Worm (Caenorhabditis elegans): ENCODE results near the gene C17C3.24.

C17C3.24 gene

ce11 chrII:5541685-5542084 is at the start of gene C17C3.24:
TSS of gene C17C3.24 (minus strand) at chrII:5541785.
- no peak for TF ChIP-seq elt-3 (tag; optimal IDR thresholded peaks at IDR 0.05)
- TF ChIP-seq snpc-4 (tag; optimal IDR thresholded peaks at IDR 0.05): no peak
- TF ChIP-seq nhr-25 (tag; optimal IDR thresholded peaks at IDR 0.05): no peak

- peak; percentile 5 for TF ChIP-seq elt-2 (tag; optimal IDR thresholded peaks at IDR 0.05)
- no peak for TF ChIP-seq daf-12 (tag; optimal IDR thresholded peaks at IDR 0.05)
Observed at ce11 chrII:5589690-5590089, 48.1 kb upstream of the C17C3.24 start, which contains the start of gene C17G10.13. TSS of gene C17G10.13 (minus strand) at chrII:5589790.

- no peak for TF ChIP-seq nhr-25 (tag; optimal IDR thresholded peaks at IDR 0.05)
- TF ChIP-seq lsy-12 (tag; optimal IDR thresholded peaks at IDR 0.05): no peak
- TF ChIP-seq ceh-9 (tag; optimal IDR thresholded peaks at IDR 0.05): no peak
- TF ChIP-seq nhr-23 (tag; optimal IDR thresholded peaks at IDR 0.05): no peak
- TF ChIP-seq tbx-2 (tag; optimal IDR thresholded peaks at IDR 0.05): no peak
- TF ChIP-seq ceh-16 (tag; optimal IDR thresholded peaks at IDR 0.05): no peak
- no peak for TF ChIP-seq eor-1 (tag; optimal IDR thresholded peaks at IDR 0.05)
- no peak for TF ChIP-seq unc-62 (GFP tag; optimal IDR thresholded peaks at IDR 0.05)
- no peak for TF ChIP-seq nhr-76 (tag; optimal IDR thresholded peaks at IDR 0.05)
- TF ChIP-seq pha-4 (tag; optimal IDR thresholded peaks at IDR 0.05): no peak
- no peak for TF ChIP-seq nhr-77 (tag; optimal IDR thresholded peaks at IDR 0.05)
- no peak for TF ChIP-seq nhr-67 (tag; optimal IDR thresholded peaks at IDR 0.05)
- no peak for TF ChIP-seq nfya-1 (tag; optimal IDR thresholded peaks at IDR 0.05; ENCODE audit: insufficient read depth)
- no peak for TF ChIP-seq elt-1 (tag; optimal IDR thresholded peaks at IDR 0.05)
- no peak for TF ChIP-seq nhr-237 (tag; optimal IDR thresholded peaks at IDR 0.05)
Observed at ce11 chrII:5587794-5588193, 46.2 kb upstream of the C17C3.24 start.

ce11 chrII:5585788-5586187 is 44.2 kb upstream of the C17C3.24 start, which contains the start of gene lys-8:
TSS of gene lys-8 (plus strand) at chrII:5586178.
- no peak for TF ChIP-seq lin-39 (tag; optimal IDR thresholded peaks at IDR 0.05)
- TF ChIP-seq ZK546.5 (tag; optimal IDR thresholded peaks at IDR 0.05): no peak
- TF ChIP-seq tbx-2 (tag; optimal IDR thresholded peaks at IDR 0.05): no peak
- TF ChIP-seq nhr-12 (tag; optimal IDR thresholded peaks at IDR 0.05): no peak
- no peak for TF ChIP-seq ztf-11 (tag; optimal IDR thresholded peaks at IDR 0.05)
- TF ChIP-seq fos-1 (tag; optimal IDR thresholded peaks at IDR 0.05): no peak
- no peak for TF ChIP-seq zag-1 (tag; optimal IDR thresholded peaks at IDR 0.05)
- TF ChIP-seq egl-5 (tag; optimal IDR thresholded peaks at IDR 0.05): no peak
- no peak for TF ChIP-seq sea-2 (GFP tag; optimal IDR thresholded peaks at IDR 0.05)
- no peak for TF ChIP-seq nhr-237 (tag; optimal IDR thresholded peaks at IDR 0.05)
- no peak for TF ChIP-seq eor-1 (tag; optimal IDR thresholded peaks at IDR 0.05)
- peak; percentile 13 for TF ChIP-seq snpc-4 (tag; optimal IDR thresholded peaks at IDR 0.05)
- TF ChIP-seq fkh-2 (tag; optimal IDR thresholded peaks at IDR 0.05): no peak
- TF ChIP-seq pha-4 (tag; optimal IDR thresholded peaks at IDR 0.05): peak; percentile 65
- no peak for TF ChIP-seq nhr-25 (tag; optimal IDR thresholded peaks at IDR 0.05)
- no peak for TF ChIP-seq ama-1 (optimal IDR thresholded peaks at IDR 0.05)
- TF ChIP-seq daf-12 (tag; optimal IDR thresholded peaks at IDR 0.05): no peak
- no peak for TF ChIP-seq egl-27 (tag; optimal IDR thresholded peaks at IDR 0.05)
- peak; percentile 100 for TF ChIP-seq elt-2 (tag; optimal IDR thresholded peaks at IDR 0.05)
- no peak for TF ChIP-seq nhr-28 (tag; optimal IDR thresholded peaks at IDR 0.05)
- TF ChIP-seq lsy-12 (tag; optimal IDR thresholded peaks at IDR 0.05): no peak
- no peak for TF ChIP-seq fkh-10 (GFP tag; optimal IDR thresholded peaks at IDR 0.05)
- no peak for TF ChIP-seq elt-3 (tag; optimal IDR thresholded peaks at IDR 0.05)
- peak; percentile 97 for TF ChIP-seq pqm-1 (tag; optimal IDR thresholded peaks at IDR 0.05)
- TF ChIP-seq ztf-4 (tag; optimal IDR thresholded peaks at IDR 0.05): no peak
- no peak for TF ChIP-seq ceh-28 (tag; optimal IDR thresholded peaks at IDR 0.05)
- no peak for TF ChIP-seq nhr-23 (tag; optimal IDR thresholded peaks at IDR 0.05)
- no peak for TF ChIP-seq ceh-9 (tag; optimal IDR thresholded peaks at IDR 0.05)
- no peak for TF ChIP-seq skn-1 (tag; optimal IDR thresholded peaks at IDR 0.05)
- no peak for TF ChIP-seq nhr-77 (tag; optimal IDR thresholded peaks at IDR 0.05)
- TF ChIP-seq jun-1 (tag; optimal IDR thresholded peaks at IDR 0.05): peak; percentile 52
- TF ChIP-seq nhr-76 (tag; optimal IDR thresholded peaks at IDR 0.05): no peak
- no peak for TF ChIP-seq unc-62 (GFP tag; optimal IDR thresholded peaks at IDR 0.05)
- TF ChIP-seq ceh-16 (tag; optimal IDR thresholded peaks at IDR 0.05): no peak
- no peak for TF ChIP-seq R02D3.7 (tag; optimal IDR thresholded peaks at IDR 0.05)
- no peak for TF ChIP-seq nhr-43 (tag; optimal IDR thresholded peaks at IDR 0.05; ENCODE audit: poor library complexity, severe bottlenecking)
- no peak for TF ChIP-seq ceh-82 (tag; optimal IDR thresholded peaks at IDR 0.05)
- TF ChIP-seq hmg-11 (tag; optimal IDR thresholded peaks at IDR 0.05): no peak
- no peak for TF ChIP-seq lin-15B (tag; optimal IDR thresholded peaks at IDR 0.05)
